Fruit fly (Drosophila melanogaster) whole organism, embryonic: ENCODE results near the gene msb1l.

Source experiments
- BEAF-32 ChIP-seq: fragments of 200-800 bp; sonication (Bioruptor generic); optimal IDR thresholded peaks from 3 replicates; lab custom pipeline; 2017; ENCODE audit warnings: missing biosample characterization, missing genetic modification characterization, mild to moderate bottlenecking, moderate library complexity, missing genetic modification reagents
- CG10274 ChIP-seq: fragments of 200-800 bp; sonication (Bioruptor generic); optimal IDR thresholded peaks from 3 replicates; lab custom pipeline; 2017; ENCODE audit warnings: missing biosample characterization, mild to moderate bottlenecking, missing genetic modification characterization
- CG10979 ChIP-seq: fragments of 200-800 bp; sonication (Bioruptor generic); optimal IDR thresholded peaks from 2 replicates; lab custom pipeline; 2018; ENCODE audit warnings: missing biosample characterization, mild to moderate bottlenecking, missing genetic modification characterization, moderate library complexity
- CG11085 ChIP-seq: fragments of 200-800 bp; sonication (Bioruptor generic); IDR thresholded peaks from 2 replicates; pipeline ENCODE4 v1.3.6; 2022; ENCODE audit warnings: missing biosample characterization, missing genetic modification characterization
- CG11723 ChIP-seq: fragments of 200-800 bp; sonication (Bioruptor generic); optimal IDR thresholded peaks from 2 replicates; lab custom pipeline; 2017; ENCODE audit warnings: missing biosample characterization, mild to moderate bottlenecking, missing genetic modification characterization
- CG12942 ChIP-seq: fragments of 200-800 bp; sonication (Bioruptor generic); optimal IDR thresholded peaks from 3 replicates; lab custom pipeline; 2016; ENCODE audit warnings: missing biosample characterization, missing genetic modification characterization
- CG14014 ChIP-seq: fragments of 200-800 bp; sonication (Bioruptor generic); IDR thresholded peaks from 2 replicates; pipeline ENCODE4 v1.3.6; 2022; ENCODE audit warnings: missing biosample characterization, missing genetic modification characterization
- CG14441 ChIP-seq: fragments of 200-800 bp; sonication (Bioruptor generic); IDR thresholded peaks from 2 replicates; pipeline ENCODE4 v1.3.6; 2022; ENCODE audit warnings: missing biosample characterization, missing genetic modification characterization
- CG14965 ChIP-seq: fragments of 200-800 bp; sonication (Bioruptor generic); optimal IDR thresholded peaks from 2 replicates; lab custom pipeline; 2016; ENCODE audit warnings: missing biosample characterization, missing genetic modification characterization, borderline replicate concordance
- CG17361 ChIP-seq: fragments of 200-800 bp; sonication (Bioruptor generic); IDR thresholded peaks from 3 replicates; pipeline ENCODE4 v1.3.6; 2022; ENCODE audit warnings: missing biosample characterization, missing genetic modification characterization
- CG18476 ChIP-seq: fragments of 200-800 bp; sonication (Bioruptor generic); optimal IDR thresholded peaks from 2 replicates; lab custom pipeline; 2016; ENCODE audit warnings: missing biosample characterization, mild to moderate bottlenecking, missing genetic modification characterization
- CG18619 ChIP-seq: fragments of 200-800 bp; sonication (Bioruptor generic); optimal IDR thresholded peaks from 3 replicates; lab custom pipeline; 2017; ENCODE audit warnings: missing biosample characterization, mild to moderate bottlenecking, missing genetic modification characterization
- CG2116 ChIP-seq: fragments of 200-800 bp; sonication (Bioruptor generic); optimal IDR thresholded peaks from 3 replicates; lab custom pipeline; 2018; ENCODE audit warnings: missing biosample characterization, mild to moderate bottlenecking, missing genetic modification characterization
- CG2889 ChIP-seq: fragments of 200-800 bp; sonication (Bioruptor generic); IDR thresholded peaks from 3 replicates; pipeline ENCODE4 v1.3.6; 2022; ENCODE audit warnings: missing biosample characterization, missing genetic modification characterization
- CG30020 ChIP-seq: fragments of 200-800 bp; optimal IDR thresholded peaks from 2 replicates; lab custom pipeline; 2019; ENCODE audit warnings: missing biosample characterization, mild to moderate bottlenecking, missing genetic modification characterization, moderate library complexity
- CG32772 ChIP-seq: fragments of 200-800 bp; sonication (Bioruptor generic); IDR thresholded peaks from 2 replicates; pipeline ENCODE4 v1.3.6; 2022; ENCODE audit warnings: missing biosample characterization, missing genetic modification characterization
- CG34376 ChIP-seq: fragments of 200-800 bp; sonication (Bioruptor generic); optimal IDR thresholded peaks from 2 replicates; lab custom pipeline; 2018; ENCODE audit warnings: missing biosample characterization, mild to moderate bottlenecking, missing genetic modification characterization
- CG6272 ChIP-seq: fragments of 200-800 bp; sonication (Bioruptor generic); IDR thresholded peaks from 2 replicates; pipeline ENCODE4 v1.3.6; 2022; ENCODE audit warnings: missing biosample characterization, missing genetic modification characterization
- CG7987 ChIP-seq: fragments of 200-800 bp; sonication (Bioruptor generic); optimal IDR thresholded peaks from 2 replicates; lab custom pipeline; 2018; ENCODE audit warnings: missing biosample characterization, mild to moderate bottlenecking, missing genetic modification characterization, moderate library complexity
- CG8359 ChIP-seq: fragments of 200-800 bp; sonication (Bioruptor generic); optimal IDR thresholded peaks from 2 replicates; lab custom pipeline; 2017; ENCODE audit warnings: missing biosample characterization, mild to moderate bottlenecking, missing genetic modification characterization, borderline replicate concordance
- CHES-1-like ChIP-seq: fragments of 200-800 bp; sonication (Bioruptor generic); optimal IDR thresholded peaks from 2 replicates; lab custom pipeline; 2016; ENCODE audit warnings: missing biosample characterization, missing genetic modification characterization
- CTCF ChIP-seq: fragments of 200-800 bp; sonication (Bioruptor generic); optimal IDR thresholded peaks from 2 replicates; lab custom pipeline; 2017; ENCODE audit warnings: missing biosample characterization, mild to moderate bottlenecking, missing genetic modification characterization, moderate library complexity
- CoRest ChIP-seq: fragments of 200-800 bp; sonication (Bioruptor generic); optimal IDR thresholded peaks from 3 replicates; lab custom pipeline; 2018; ENCODE audit warnings: missing biosample characterization, mild to moderate bottlenecking, missing genetic modification characterization, moderate library complexity
- D ChIP-seq, 2 experiments: fragments of 200-800 bp in 1 of 2; fragments of >200 bp in 1 of 2; sonication (Bioruptor generic) in 1 of 2; optimal IDR thresholded peaks; 2 replicates in 1 of 2; 3 replicates in 1 of 2; lab custom pipeline; 2017; ENCODE audit warnings: mild to moderate bottlenecking in 1 of 2, missing biosample characterization in 1 of 2, missing genetic modification characterization in 1 of 2, missing genetic modification reagents in 1 of 2
- Dbx ChIP-seq: fragments of 200-800 bp; sonication (Bioruptor generic); IDR thresholded peaks from 3 replicates; pipeline ENCODE4 v1.3.6; 2022; ENCODE audit warnings: missing biosample characterization, missing genetic modification characterization
- Doc2 ChIP-seq: fragments of 200-800 bp; sonication (Bioruptor generic); IDR thresholded peaks from 2 replicates; pipeline ENCODE4 v1.3.6; 2022; ENCODE audit warnings: missing biosample characterization, missing genetic modification characterization
- Spps ChIP-seq: fragments of 200-800 bp; sonication (Bioruptor generic); optimal IDR thresholded peaks from 2 replicates; lab custom pipeline; 2018; ENCODE audit warnings: missing biosample characterization, mild to moderate bottlenecking, missing genetic modification characterization
- Stat92E ChIP-seq, 3 experiments: fragments of >200 bp in 2 of 3; fragments of 200-800 bp in 1 of 3; sonication (Bioruptor generic) in 1 of 3; optimal IDR thresholded peaks; 2 replicates each; lab custom pipeline; 2017 to 2019; ENCODE audit warnings: missing biosample characterization in 3 of 3, missing genetic modification characterization in 3 of 3, mild to moderate bottlenecking in 1 of 3, moderate library complexity in 1 of 3
- Vsx1 ChIP-seq: fragments of 200-800 bp; sonication (Bioruptor generic); optimal IDR thresholded peaks from 2 replicates; lab custom pipeline; 2017; ENCODE audit warnings: missing biosample characterization, mild to moderate bottlenecking, missing genetic modification characterization, missing genetic modification reagents
- Xbp1 ChIP-seq: fragments of 200-800 bp; sonication (Bioruptor generic); optimal IDR thresholded peaks from 3 replicates; lab custom pipeline; 2016; ENCODE audit warnings: missing biosample characterization, mild to moderate bottlenecking, missing genetic modification characterization
- ap ChIP-seq: fragments of 200-800 bp; sonication (Bioruptor generic); IDR thresholded peaks from 2 replicates; pipeline ENCODE4 v1.3.6; 2022; ENCODE audit warnings: missing biosample characterization, missing genetic modification characterization
- bab2 ChIP-seq: fragments of 200-800 bp; sonication (Bioruptor generic); optimal IDR thresholded peaks from 2 replicates; lab custom pipeline; 2016; ENCODE audit warnings: missing biosample characterization, missing genetic modification characterization
- bsh ChIP-seq, 2 experiments: fragments of 200-800 bp; sonication (Bioruptor generic); optimal IDR thresholded peaks; 2 replicates each; lab custom pipeline; 2017 to 2018; ENCODE audit warnings: mild to moderate bottlenecking in 2 of 2, missing biosample characterization in 2 of 2, missing genetic modification characterization in 2 of 2, moderate library complexity in 1 of 2
- chm ChIP-seq: fragments of 200-800 bp; sonication (Bioruptor generic); IDR thresholded peaks from 2 replicates; pipeline ENCODE4 v1.3.6; 2022; ENCODE audit warnings: missing biosample characterization, missing genetic modification characterization
- dm ChIP-seq: fragments of 200-800 bp; sonication (Bioruptor generic); optimal IDR thresholded peaks from 3 replicates; lab custom pipeline; 2016; ENCODE audit warnings: missing biosample characterization, missing genetic modification characterization
- dpn ChIP-seq, 2 experiments: fragments of 200-800 bp; sonication (Bioruptor generic); optimal IDR thresholded peaks; 3 replicates each; lab custom pipeline; 2016; ENCODE audit warnings: missing biosample characterization in 2 of 2, missing genetic modification characterization in 2 of 2
- eve ChIP-seq, 2 experiments: fragments of >200 bp; optimal IDR thresholded peaks; 2 replicates each; lab custom pipeline; 2017; ENCODE audit warnings: missing biosample characterization in 2 of 2, missing genetic modification characterization in 2 of 2
- fru ChIP-seq: fragments of >200 bp; optimal IDR thresholded peaks from 2 replicates; lab custom pipeline; 2017
- gcm2 ChIP-seq: fragments of 200-800 bp; sonication (Bioruptor generic); optimal IDR thresholded peaks from 2 replicates; lab custom pipeline; 2016; ENCODE audit warnings: missing biosample characterization, missing genetic modification characterization
- h ChIP-seq: fragments of >200 bp; optimal IDR thresholded peaks from 2 replicates; lab custom pipeline; 2017
- hth ChIP-seq: fragments of >200 bp; optimal IDR thresholded peaks from 2 replicates; lab custom pipeline; 2017; ENCODE audit warnings: inconsistent platforms
- kni ChIP-seq: fragments of 200-800 bp; sonication (Bioruptor generic); optimal IDR thresholded peaks from 3 replicates; lab custom pipeline; 2017; ENCODE audit warnings: mild to moderate bottlenecking, missing biosample characterization, missing genetic modification reagents, missing genetic modification characterization
- nerfin-2 ChIP-seq: fragments of 200-800 bp; sonication (Bioruptor generic); IDR thresholded peaks from 2 replicates; pipeline ENCODE4 v1.3.6; 2022; ENCODE audit warnings: missing biosample characterization, missing genetic modification characterization; ENCODE audit not compliant: partially characterized antibody
- pros ChIP-seq: fragments of 200-800 bp; sonication (Bioruptor generic); optimal IDR thresholded peaks from 3 replicates; lab custom pipeline; 2019; ENCODE audit warnings: missing biosample characterization, mild to moderate bottlenecking, missing genetic modification characterization, moderate library complexity
- pzg ChIP-seq: fragments of 200-800 bp; sonication (Bioruptor generic); optimal IDR thresholded peaks from 3 replicates; lab custom pipeline; 2018; ENCODE audit warnings: missing biosample characterization, mild to moderate bottlenecking, missing genetic modification characterization, moderate library complexity
- ranshi ChIP-seq: fragments of 200-800 bp; sonication (Bioruptor generic); IDR thresholded peaks from 2 replicates; pipeline ENCODE4 v1.3.6; 2022; ENCODE audit warnings: missing biosample characterization, missing genetic modification characterization
- row ChIP-seq: fragments of 200-800 bp; sonication (Bioruptor generic); IDR thresholded peaks from 3 replicates; pipeline ENCODE4 v1.3.6; 2022; ENCODE audit warnings: missing biosample characterization, missing genetic modification characterization
- salm ChIP-seq: fragments of 200-800 bp; sonication (Bioruptor generic); optimal IDR thresholded peaks from 2 replicates; lab custom pipeline; 2018; ENCODE audit warnings: missing biosample characterization, mild to moderate bottlenecking, missing genetic modification characterization
- sens ChIP-seq: fragments of 200-800 bp; sonication (Bioruptor generic); peaks from one replicate; lab custom pipeline; 2016; ENCODE audit warnings: missing biosample characterization, missing genetic modification characterization
- zen2 ChIP-seq: fragments of 200-800 bp; sonication (Bioruptor generic); IDR thresholded peaks from 3 replicates; pipeline ENCODE4 v1.3.6; 2022; ENCODE audit warnings: missing biosample characterization, missing genetic modification characterization; ENCODE audit not compliant: partially characterized antibody
- zfh1 ChIP-seq: fragments of 200-800 bp; sonication (Bioruptor generic); IDR thresholded peaks from 3 replicates; pipeline ENCODE4 v1.3.6; 2022; ENCODE audit warnings: missing biosample characterization, missing genetic modification characterization

The msb1l gene

DNA sequence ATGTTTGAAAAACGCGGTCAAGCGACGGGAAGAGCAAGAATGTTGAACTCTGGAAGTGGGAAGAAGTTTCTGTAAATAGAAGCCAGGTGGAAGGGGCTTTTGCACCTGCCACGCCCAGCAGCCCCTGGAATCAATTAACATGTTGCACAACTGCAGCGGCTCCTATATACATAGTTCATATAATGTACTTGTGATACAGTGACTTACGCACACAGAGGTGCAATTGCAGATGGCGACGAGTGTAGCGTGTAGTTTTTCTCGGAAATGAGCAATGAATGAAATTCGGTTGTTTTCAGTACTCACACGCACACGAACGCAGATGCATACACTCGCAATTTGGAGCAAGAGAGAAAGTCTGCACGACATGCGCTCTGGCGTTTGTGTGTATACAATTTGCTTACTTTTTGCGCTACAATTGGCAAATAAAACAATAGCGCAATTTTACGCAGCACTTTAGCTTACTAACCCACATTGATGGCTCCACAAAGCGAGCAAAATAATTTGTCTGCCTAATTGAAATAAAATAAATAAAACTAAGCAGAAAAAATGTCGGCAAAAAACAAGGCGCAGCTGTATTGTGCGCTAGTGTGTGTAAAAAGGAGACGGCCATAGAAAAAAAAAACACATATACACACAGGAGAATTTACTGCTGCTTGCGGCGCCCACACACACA is 1.1 kb upstream of the msb1l start (continued):
- no peak for TF ChIP-seq zfh1
- no peak for TF ChIP-seq CG10979 (tag; lab: Kevin White, UChicago)
- TF ChIP-seq gcm2 (GFP tag; lab: Kevin White, UChicago) = no peak
- no peak for TF ChIP-seq ranshi
- no peak for TF ChIP-seq CG14014 (GFP tag; lab: Robert Waterston, UW)
- TF ChIP-seq CHES-1-like (GFP tag; lab: Kevin White, UChicago) = no peak
- TF ChIP-seq bsh (GFP tag; optimal IDR thresholded peaks at IDR 0.05; lab: Kevin White, UChicago) = peak in 1 of 2 experiments; percentile 1
- no peak for TF ChIP-seq zen2 (GFP tag; lab: Robert Waterston, UW)
- TF ChIP-seq CoRest = no peak
- TF ChIP-seq CG14441 (GFP tag; lab: Robert Waterston, UW) = no peak
- no peak for TF ChIP-seq Doc2 (GFP tag; lab: Robert Waterston, UW)
- TF ChIP-seq CG2116 (GFP tag; lab: Kevin White, UChicago) = peak; percentile 9
- no peak for TF ChIP-seq pzg (GFP tag; lab: Kevin White, UChicago)
- no peak for TF ChIP-seq CG30020 (tag; lab: Kevin White, UChicago)
- no peak for TF ChIP-seq fru (lab: Kevin White, UChicago)
- TF ChIP-seq CG10274 = peak; percentile 13
- no peak for TF ChIP-seq Xbp1
- TF ChIP-seq CTCF = no peak
- no peak for TF ChIP-seq D (optimal IDR thresholded peaks at IDR 0.05; lab: Kevin White, UChicago)
- no peak for TF ChIP-seq D (GFP tag; optimal IDR thresholded peaks at IDR 0.05; lab: Kevin White, UChicago)
- TF ChIP-seq chm (GFP tag; lab: Robert Waterston, UW) = no peak
- TF ChIP-seq bab2 (GFP tag; lab: Kevin White, UChicago) = no peak
- TF ChIP-seq CG2889 (GFP tag; lab: Robert Waterston, UW) = no peak
- TF ChIP-seq BEAF-32 = no peak
- TF ChIP-seq CG18476 (GFP tag; lab: Kevin White, UChicago) = no peak
- TF ChIP-seq eve (GFP tag; optimal IDR thresholded peaks at IDR 0.05; lab: Kevin White, UChicago) = no peak
- TF ChIP-seq kni (GFP tag; lab: Kevin White, UChicago) = peak; percentile 88
- no peak for TF ChIP-seq hth
- no peak for TF ChIP-seq CG8359 (GFP tag; lab: Kevin White, UChicago)
- TF ChIP-seq CG17361 (GFP tag; lab: Robert Waterston, UW) = no peak
- TF ChIP-seq ap (GFP tag; lab: Robert Waterston, UW) = no peak
- no peak for TF ChIP-seq CG32772
- peak; percentile 39; the same call in 1 of the 2 replicates for TF ChIP-seq nerfin-2 (GFP tag; lab: Robert Waterston, UW)
- TF ChIP-seq CG14965 = no peak
- no peak for TF ChIP-seq dm (GFP tag; lab: Kevin White, UChicago)
- TF ChIP-seq Dbx = no peak
- TF ChIP-seq h (lab: Kevin White, UChicago) = no peak
- TF ChIP-seq CG12942 (GFP tag; lab: Kevin White, UChicago) = no peak
- no peak for TF ChIP-seq CG11723 (GFP tag; lab: Kevin White, UChicago)
- no peak for TF ChIP-seq pros (GFP tag; lab: Kevin White, UChicago)
- no peak for TF ChIP-seq CG11085 (GFP tag; lab: Robert Waterston, UW)
- no peak for TF ChIP-seq CG18619
- peak in 1 of 3 experiments; percentile 93 for TF ChIP-seq Stat92E (GFP tag; optimal IDR thresholded peaks at IDR 0.05; lab: Kevin White, UChicago)
- no peak for TF ChIP-seq Spps
- no peak for TF ChIP-seq Vsx1 (GFP tag; lab: Kevin White, UChicago)
- TF ChIP-seq dpn (GFP tag; optimal IDR thresholded peaks at IDR 0.05; lab: Kevin White, UChicago) = no peak
- peak; percentile 73 for TF ChIP-seq sens (GFP tag; lab: Kevin White, UChicago)
- no peak for TF ChIP-seq CG6272 (GFP tag; lab: Robert Waterston, UW)
- no peak for TF ChIP-seq CG7987
- no peak for TF ChIP-seq row (GFP tag; lab: Robert Waterston, UW)
- no peak for TF ChIP-seq CG34376 (GFP tag; lab: Kevin White, UChicago)
- no peak for TF ChIP-seq salm (tag; lab: Kevin White, UChicago)
